Worm (Caenorhabditis elegans): Measurements from ENCODE around the gene sknr-1.

Gene sknr-1

DNA sequence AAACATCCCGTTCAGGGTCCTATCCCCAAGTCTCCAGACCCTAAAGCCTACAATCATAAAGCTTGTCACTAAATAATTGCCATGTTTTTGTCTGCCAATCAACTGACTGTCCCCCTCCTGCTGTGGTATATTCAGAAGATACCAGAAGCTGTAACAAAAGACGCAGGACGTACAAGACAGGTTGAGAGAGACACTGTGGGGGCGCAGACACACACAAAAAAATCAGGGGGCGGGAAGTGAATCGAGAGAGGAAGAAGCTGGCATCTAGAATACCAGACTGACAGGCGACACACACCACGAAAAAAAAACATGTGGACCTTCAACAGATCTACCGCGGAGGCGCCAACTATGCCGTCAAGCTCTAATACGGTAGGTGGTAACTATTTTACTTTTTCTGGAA is 45.9 kb upstream of the sknr-1 start, which contains the start of gene kel-8:
TSS of gene kel-8 (plus strand) at position 301 of the 400 bp plus-strand sequence.
- TF ChIP-seq blmp-1 (tag; optimal IDR thresholded peaks at IDR 0.05; ENCODE audit: insufficient read depth) (no peak), nhr-25 (tag; optimal IDR thresholded peaks at IDR 0.05) (peak; percentile 28), nhr-21 (tag; optimal IDR thresholded peaks at IDR 0.05) (no peak)

DNA sequence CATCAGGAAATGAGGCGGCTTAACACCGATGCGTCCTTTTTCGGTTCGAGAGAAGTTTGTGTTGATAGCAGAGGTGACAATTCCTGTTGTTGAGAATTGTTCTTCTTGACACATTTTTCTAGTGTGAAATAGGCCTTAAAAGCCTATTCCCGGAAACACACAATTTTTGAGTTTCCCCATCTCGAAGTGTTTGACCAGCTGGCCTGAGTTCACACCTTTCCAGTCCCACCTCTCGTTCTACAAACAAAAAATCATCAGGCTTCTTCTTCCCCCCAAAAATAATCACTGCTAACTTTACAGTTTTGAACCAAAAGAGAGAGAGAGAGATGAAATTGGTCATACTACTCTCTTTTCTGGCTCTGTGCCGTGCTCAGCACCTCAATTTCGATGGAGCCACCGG is 41.3 kb upstream of the sknr-1 start, which contains the start of gene W02G9.4:
TSS of gene W02G9.4 (plus strand) at position 301 of the 400 bp plus-strand sequence.
- TF ChIP-seq gmeb-1 (tag; optimal IDR thresholded peaks at IDR 0.05) (no peak), Y55F3AM.14 (GFP tag; optimal IDR thresholded peaks at IDR 0.05) (no peak), nhr-11 (tag; optimal IDR thresholded peaks at IDR 0.05) (no peak), ama-1 (optimal IDR thresholded peaks at IDR 0.05) (no peak), lin-13 (GFP tag; optimal IDR thresholded peaks at IDR 0.05) (no peak)

DNA sequence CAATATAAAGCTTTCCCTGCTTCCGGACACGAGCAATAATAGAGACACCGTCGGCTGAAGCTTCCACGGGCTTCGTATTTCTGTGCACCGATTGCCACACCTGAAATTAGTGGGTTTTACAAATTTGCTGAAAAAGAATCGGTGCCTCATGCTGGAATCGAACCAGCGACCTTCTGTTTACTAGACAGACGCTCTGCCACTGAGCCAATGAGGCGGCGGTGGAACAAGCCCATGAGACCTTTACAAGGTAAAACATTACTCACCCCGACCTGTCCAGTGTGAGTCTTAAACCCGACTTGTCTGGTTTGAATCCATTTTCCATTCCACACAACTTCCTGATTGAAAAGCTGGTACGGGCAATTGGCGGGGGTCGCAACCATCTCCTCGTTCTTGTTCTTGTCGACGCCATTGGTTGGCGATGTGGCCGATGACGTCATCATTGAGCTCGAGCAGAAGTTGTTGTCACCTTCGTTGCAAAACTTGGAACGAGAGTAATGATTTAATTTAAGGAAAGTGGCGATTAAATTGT is 39.3 kb upstream of the sknr-1 start, which contains the start of gene ndx-2:
TSS of gene ndx-2 (minus strand) at position 479 of the 529 bp plus-strand sequence.
- no peak for TF ChIP-seq unc-39 (tag; optimal IDR thresholded peaks at IDR 0.05)
- TF ChIP-seq fos-1 (tag; optimal IDR thresholded peaks at IDR 0.05): peak; percentile 14

DNA sequence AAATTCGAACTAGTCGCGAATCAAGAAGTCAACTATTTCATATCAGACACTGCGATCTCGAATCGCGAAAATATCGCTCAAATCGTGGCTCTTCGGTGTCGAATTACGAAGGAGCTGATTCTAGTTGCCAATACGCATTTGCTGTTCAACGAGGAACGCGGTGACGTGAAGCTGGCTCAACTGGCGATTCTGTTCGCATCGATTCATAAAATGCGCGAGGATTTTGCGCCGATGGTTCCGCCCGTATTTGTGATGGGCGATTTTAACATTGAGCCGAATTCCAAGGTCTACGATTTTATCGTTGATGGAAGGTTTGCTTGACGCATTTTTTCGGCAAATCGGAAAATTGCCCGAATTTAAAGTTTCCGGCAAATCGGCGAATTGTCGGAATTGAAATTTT is 35.2 kb upstream of the sknr-1 start:
- TF ChIP-seq nhr-11 (tag; optimal IDR thresholded peaks at IDR 0.05) (no peak), nhr-77 (tag; optimal IDR thresholded peaks at IDR 0.05) (no peak), ceh-82 (tag; optimal IDR thresholded peaks at IDR 0.05) (no peak), dmd-4 (tag; optimal IDR thresholded peaks at IDR 0.05) (no peak), blmp-1 (tag; optimal IDR thresholded peaks at IDR 0.05; ENCODE audit: insufficient read depth) (no peak), ama-1 (optimal IDR thresholded peaks at IDR 0.05) (no peak), egl-27 (tag; optimal IDR thresholded peaks at IDR 0.05) (no peak), nhr-6 (tag; optimal IDR thresholded peaks at IDR 0.05) (no peak), nhr-10 (tag; optimal IDR thresholded peaks at IDR 0.05) (no peak), gmeb-1 (tag; optimal IDR thresholded peaks at IDR 0.05) (no peak), snpc-4 (tag; optimal IDR thresholded peaks at IDR 0.05) (no peak), elt-3 (tag; optimal IDR thresholded peaks at IDR 0.05) (no peak), lin-13 (GFP tag; optimal IDR thresholded peaks at IDR 0.05) (no peak), alr-1 (tag; optimal IDR thresholded peaks at IDR 0.05) (no peak), nhr-21 (tag; optimal IDR thresholded peaks at IDR 0.05) (no peak), ztf-11 (tag; optimal IDR thresholded peaks at IDR 0.05) (no peak), zag-1 (tag; optimal IDR thresholded peaks at IDR 0.05) (no peak)

DNA sequence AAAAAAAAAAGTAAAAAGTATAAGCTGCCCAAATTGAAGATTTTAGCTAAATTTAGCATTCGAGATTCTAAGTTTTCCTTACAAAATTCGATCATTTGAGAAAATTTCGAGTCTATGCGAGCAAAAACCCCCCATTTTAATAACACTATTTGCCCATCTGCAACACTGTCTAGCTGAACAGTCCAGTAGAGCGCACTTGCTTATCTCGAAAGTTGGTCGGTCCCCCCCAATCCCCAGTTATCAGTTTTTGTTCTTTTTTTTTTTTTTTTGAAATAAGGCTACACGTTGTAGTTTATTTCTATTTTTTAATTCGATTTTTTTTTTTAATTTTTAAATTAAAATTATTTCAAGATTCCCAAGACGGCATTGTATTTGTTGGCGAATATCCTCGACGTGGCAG is 32.4 kb upstream of the sknr-1 start:
- TF ChIP-seq crh-2 (tag; optimal IDR thresholded peaks at IDR 0.05): peak; percentile 16
- TF ChIP-seq ztf-1 (GFP tag; conservative IDR thresholded peaks at IDR 0.05): no peak
- peak in 1 of 2 experiments; percentile 46 for TF ChIP-seq lsy-2 (tag; optimal IDR thresholded peaks at IDR 0.05)
- TF ChIP-seq C34F6.9 (tag; optimal IDR thresholded peaks at IDR 0.05): peak; percentile 17
- no peak for TF ChIP-seq ZK546.5 (tag; optimal IDR thresholded peaks at IDR 0.05)
- TF ChIP-seq sma-9 (GFP tag; optimal IDR thresholded peaks at IDR 0.05): no peak
- no peak for TF ChIP-seq sma-9 (tag; optimal IDR thresholded peaks at IDR 0.05)
- peak; percentile 22 for TF ChIP-seq unc-55 (GFP tag; optimal IDR thresholded peaks at IDR 0.05)
- no peak for TF ChIP-seq fos-1 (tag; optimal IDR thresholded peaks at IDR 0.05)
- TF ChIP-seq snpc-4 (tag; optimal IDR thresholded peaks at IDR 0.05): no peak
- no peak for TF ChIP-seq nhr-237 (tag; optimal IDR thresholded peaks at IDR 0.05)
- TF ChIP-seq gmeb-1 (tag; optimal IDR thresholded peaks at IDR 0.05): peak; percentile 35

DNA sequence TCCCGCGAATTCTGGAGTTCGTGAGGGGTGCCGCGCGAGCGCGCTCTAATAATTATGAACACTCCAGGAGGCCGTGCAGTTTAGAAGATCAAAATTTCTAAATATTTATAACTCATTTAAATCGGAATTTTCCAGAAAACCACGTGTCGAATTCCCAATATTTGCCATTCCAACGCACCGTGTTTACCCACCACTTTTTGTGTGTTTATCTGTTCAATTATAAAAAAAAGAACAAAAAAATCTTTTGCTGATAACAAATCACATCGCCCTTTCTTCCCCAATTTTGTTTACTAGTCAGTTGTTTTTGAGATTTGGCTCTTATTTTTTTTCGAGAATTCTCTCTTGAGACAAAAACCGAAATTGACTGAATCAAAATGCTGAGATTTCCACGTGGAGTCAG is 30.9 kb upstream of the sknr-1 start:
- TF ChIP-seq gmeb-1 (tag; optimal IDR thresholded peaks at IDR 0.05): no peak
- no peak for TF ChIP-seq Y55F3AM.14 (GFP tag; optimal IDR thresholded peaks at IDR 0.05)
- no peak for TF ChIP-seq zag-1 (tag; optimal IDR thresholded peaks at IDR 0.05)
- no peak for TF ChIP-seq ztf-4 (tag; optimal IDR thresholded peaks at IDR 0.05)
- TF ChIP-seq sem-4 (tag; optimal IDR thresholded peaks at IDR 0.05): no peak
- no peak for TF ChIP-seq C34F6.9 (tag; optimal IDR thresholded peaks at IDR 0.05)
- no peak for TF ChIP-seq nhr-25 (tag; optimal IDR thresholded peaks at IDR 0.05)
- TF ChIP-seq dmd-4 (tag; optimal IDR thresholded peaks at IDR 0.05): no peak
- no peak for TF ChIP-seq F13H6.1 (tag; optimal IDR thresholded peaks at IDR 0.05)
- no peak for TF ChIP-seq lin-39 (tag; optimal IDR thresholded peaks at IDR 0.05)
- TF ChIP-seq ZK546.5 (tag; optimal IDR thresholded peaks at IDR 0.05): no peak
- no peak for TF ChIP-seq unc-39 (tag; optimal IDR thresholded peaks at IDR 0.05)
- TF ChIP-seq nhr-21 (tag; optimal IDR thresholded peaks at IDR 0.05): no peak

All from whole organism, L2 larva.